Fruit fly (Drosophila melanogaster) whole organism, embryonic: ENCODE data around the gene CG13026.

Experiments
- Awh ChIP-seq: fragments of 200-800 bp; sonication (Bioruptor generic); IDR thresholded peaks from 2 replicates; pipeline ENCODE4, ENCODE4 v1.3.6; 2022; ENCODE audit warnings: missing biosample characterization, missing genetic modification characterization
- CG10267 ChIP-seq: fragments of 200-800 bp; sonication (Bioruptor generic); optimal IDR thresholded peaks from 2 replicates; lab custom pipeline; 2018; ENCODE audit warnings: missing biosample characterization, mild to moderate bottlenecking, missing genetic modification characterization, moderate library complexity
- CG10274 ChIP-seq: fragments of 200-800 bp; sonication (Bioruptor generic); optimal IDR thresholded peaks from 3 replicates; lab custom pipeline; 2017; ENCODE audit warnings: missing biosample characterization, mild to moderate bottlenecking, missing genetic modification characterization
- CG10321 ChIP-seq: fragments of 200-800 bp; sonication (Bioruptor generic); IDR thresholded peaks from 2 replicates; pipeline ENCODE4 v1.3.6; 2022; ENCODE audit warnings: missing biosample characterization, missing genetic modification characterization
- CG11560 ChIP-seq: fragments of 200-800 bp; sonication (Bioruptor generic); IDR thresholded peaks from 3 replicates; pipeline ENCODE4 v1.3.6; 2022; ENCODE audit warnings: missing biosample characterization, missing genetic modification characterization
- CG12155 ChIP-seq: fragments of 200-800 bp; sonication (Bioruptor generic); optimal IDR thresholded peaks from 3 replicates; lab custom pipeline; 2016; ENCODE audit warnings: missing biosample characterization, missing genetic modification characterization
- CG13296 ChIP-seq: fragments of 200-800 bp; sonication (Bioruptor generic); optimal IDR thresholded peaks from 3 replicates; lab custom pipeline; 2018; ENCODE audit warnings: missing biosample characterization, mild to moderate bottlenecking, missing genetic modification characterization
- CG1603 ChIP-seq: fragments of 200-800 bp; sonication (Bioruptor generic); optimal IDR thresholded peaks from 2 replicates; lab custom pipeline; 2019; ENCODE audit warnings: missing biosample characterization, mild to moderate bottlenecking, missing genetic modification characterization, moderate library complexity
- CG17359 ChIP-seq: fragments of 200-800 bp; sonication (Bioruptor generic); optimal IDR thresholded peaks from 3 replicates; lab custom pipeline; 2018; ENCODE audit warnings: missing biosample characterization, mild to moderate bottlenecking, missing genetic modification characterization, moderate library complexity
- CG17385 ChIP-seq: fragments of 200-800 bp; sonication (Bioruptor generic); optimal IDR thresholded peaks from 3 replicates; lab custom pipeline; 2018; ENCODE audit warnings: missing biosample characterization, mild to moderate bottlenecking, missing genetic modification characterization
- CG17612 ChIP-seq: fragments of 200-800 bp; sonication (Bioruptor generic); IDR thresholded peaks from 2 replicates; pipeline ENCODE4 v1.3.6; 2022; ENCODE audit warnings: missing biosample characterization, missing genetic modification characterization
- CG18262 ChIP-seq: fragments of 200-800 bp; optimal IDR thresholded peaks from 3 replicates; lab custom pipeline; 2019; ENCODE audit warnings: missing biosample characterization, mild to moderate bottlenecking, missing genetic modification characterization, moderate library complexity
- CG30431 ChIP-seq: fragments of 200-800 bp; sonication (Bioruptor generic); optimal IDR thresholded peaks from 2 replicates; lab custom pipeline; 2017; ENCODE audit warnings: missing biosample characterization, missing genetic modification characterization
- CG31441 ChIP-seq: fragments of 200-800 bp; sonication (Bioruptor generic); IDR thresholded peaks from 2 replicates; pipeline ENCODE4 v1.3.6; 2022; ENCODE audit warnings: missing biosample characterization, missing genetic modification characterization
- CG3995 ChIP-seq: fragments of 200-800 bp; sonication (Bioruptor generic); optimal IDR thresholded peaks from 3 replicates; lab custom pipeline; 2016; ENCODE audit warnings: missing biosample characterization, missing genetic modification characterization
- CG4404 ChIP-seq: fragments of 200-800 bp; sonication (Bioruptor generic); IDR thresholded peaks from 2 replicates; pipeline ENCODE4 v1.3.6; 2022; ENCODE audit warnings: missing biosample characterization, missing genetic modification characterization
- CG4730 ChIP-seq: fragments of 200-800 bp; sonication (Bioruptor generic); IDR thresholded peaks from 2 replicates; pipeline ENCODE4 v1.3.6; 2022; ENCODE audit warnings: missing biosample characterization, missing genetic modification characterization
- CG6683 ChIP-seq: fragments of 200-800 bp; sonication (Bioruptor generic); optimal IDR thresholded peaks from 2 replicates; lab custom pipeline; 2017; ENCODE audit warnings: missing biosample characterization, mild to moderate bottlenecking, missing genetic modification characterization, missing genetic modification reagents
- CG8388 ChIP-seq: fragments of 200-800 bp; sonication (Bioruptor generic); optimal IDR thresholded peaks from 2 replicates; lab custom pipeline; 2019; ENCODE audit warnings: missing biosample characterization, mild to moderate bottlenecking, missing genetic modification characterization, moderate library complexity
- Dbx ChIP-seq: fragments of 200-800 bp; sonication (Bioruptor generic); IDR thresholded peaks from 3 replicates; pipeline ENCODE4 v1.3.6; 2022; ENCODE audit warnings: missing biosample characterization, missing genetic modification characterization
- Drgx ChIP-seq: fragments of 200-800 bp; sonication (Bioruptor generic); IDR thresholded peaks from 2 replicates; pipeline ENCODE4 v1.3.6; 2022; ENCODE audit warnings: missing biosample characterization, missing genetic modification characterization
- Gsc ChIP-seq: fragments of 200-800 bp; sonication (Bioruptor generic); IDR thresholded peaks from 2 replicates; pipeline ENCODE4 v1.3.6; 2022; ENCODE audit warnings: missing biosample characterization, missing genetic modification characterization
- Gug ChIP-seq: fragments of 200-800 bp; sonication (Bioruptor generic); IDR thresholded peaks from 4 replicates; pipeline ENCODE4 v1.3.6; 2022; ENCODE audit warnings: missing biosample characterization, missing genetic modification characterization
- Poxn ChIP-seq: fragments of 200-800 bp; sonication (Bioruptor generic); IDR thresholded peaks from 2 replicates; pipeline ENCODE4 v1.3.6; 2022; ENCODE audit warnings: missing biosample characterization, missing genetic modification characterization
- Six4 ChIP-seq: fragments of 200-800 bp; sonication (Bioruptor generic); optimal IDR thresholded peaks from 2 replicates; lab custom pipeline; 2016; ENCODE audit warnings: missing biosample characterization, missing genetic modification characterization
- Ssrp ChIP-seq: fragments of 200-800 bp; sonication (Bioruptor generic); optimal IDR thresholded peaks from 2 replicates; lab custom pipeline; 2018; ENCODE audit warnings: missing biosample characterization, mild to moderate bottlenecking, missing genetic modification characterization, moderate library complexity
- Xrp1 ChIP-seq: fragments of 200-800 bp; sonication (Bioruptor generic); IDR thresholded peaks from 2 replicates; pipeline ENCODE4 v1.3.6; 2022; ENCODE audit warnings: missing biosample characterization, missing genetic modification characterization
- ash1 ChIP-seq: fragments of 200-800 bp; sonication (Bioruptor generic); optimal IDR thresholded peaks from 2 replicates; lab custom pipeline; 2018; ENCODE audit warnings: missing biosample characterization, mild to moderate bottlenecking, missing genetic modification characterization
- cwo ChIP-seq: fragments of 200-800 bp; sonication (Bioruptor generic); optimal IDR thresholded peaks from 3 replicates; lab custom pipeline; 2017; ENCODE audit warnings: missing biosample characterization, missing genetic modification characterization, mild to moderate bottlenecking, moderate library complexity, missing genetic modification reagents
- dmrt11E ChIP-seq: fragments of 200-800 bp; sonication (Bioruptor generic); optimal IDR thresholded peaks from 3 replicates; lab custom pipeline; 2018; ENCODE audit warnings: missing biosample characterization, mild to moderate bottlenecking, missing genetic modification characterization, moderate library complexity
- exex ChIP-seq: fragments of 200-800 bp; sonication (Bioruptor generic); optimal IDR thresholded peaks from 4 replicates; lab custom pipeline; 2018; ENCODE audit warnings: missing biosample characterization, mild to moderate bottlenecking, missing genetic modification characterization, moderate library complexity
- fd102C ChIP-seq: fragments of 200-800 bp; sonication (Bioruptor generic); optimal IDR thresholded peaks from 2 replicates; lab custom pipeline; 2018; ENCODE audit warnings: missing biosample characterization, mild to moderate bottlenecking, missing genetic modification characterization, moderate library complexity
- jumu ChIP-seq: fragments of 200-800 bp; sonication (Bioruptor generic); optimal IDR thresholded peaks from 3 replicates; lab custom pipeline; 2016; ENCODE audit warnings: missing biosample characterization, missing genetic modification characterization
- lab ChIP-seq: fragments of 200-800 bp; sonication (Bioruptor generic); optimal IDR thresholded peaks from 3 replicates; lab custom pipeline; 2017; ENCODE audit warnings: missing biosample characterization, missing genetic modification characterization, mild to moderate bottlenecking, moderate library complexity, missing genetic modification reagents
- mirr ChIP-seq: fragments of 200-800 bp; sonication (Bioruptor generic); optimal IDR thresholded peaks from 3 replicates; lab custom pipeline; 2018; ENCODE audit warnings: missing biosample characterization, mild to moderate bottlenecking, missing genetic modification characterization
- nmo ChIP-seq: fragments of 200-800 bp; sonication (Bioruptor generic); optimal IDR thresholded peaks from 2 replicates; lab custom pipeline; 2018; ENCODE audit warnings: missing biosample characterization, mild to moderate bottlenecking, missing genetic modification characterization, moderate library complexity
- psq ChIP-seq: fragments of 200-800 bp; sonication (Bioruptor generic); optimal IDR thresholded peaks from 2 replicates; lab custom pipeline; 2017; ENCODE audit warnings: missing biosample characterization, missing genetic modification characterization
- schlank ChIP-seq: fragments of 200-800 bp; sonication (Bioruptor generic); optimal IDR thresholded peaks from 2 replicates; lab custom pipeline; 2018; ENCODE audit warnings: missing biosample characterization, mild to moderate bottlenecking, missing genetic modification characterization
- sd ChIP-seq: fragments of 200-800 bp; sonication (Bioruptor generic); optimal IDR thresholded peaks from 3 replicates; lab custom pipeline; 2018; ENCODE audit warnings: missing biosample characterization, mild to moderate bottlenecking, missing genetic modification characterization, moderate library complexity
- sens ChIP-seq: fragments of 200-800 bp; sonication (Bioruptor generic); peaks from one replicate; lab custom pipeline; 2016; ENCODE audit warnings: missing biosample characterization, missing genetic modification characterization
- sima ChIP-seq: fragments of 200-800 bp; sonication (Bioruptor generic); optimal IDR thresholded peaks from 2 replicates; lab custom pipeline; 2016; ENCODE audit warnings: missing biosample characterization, missing genetic modification characterization
- slbo ChIP-seq: fragments of 200-800 bp; sonication (Bioruptor generic); IDR thresholded peaks from 2 replicates; pipeline ENCODE4 v1.3.6; 2022; ENCODE audit warnings: missing biosample characterization, missing genetic modification characterization
- tgo ChIP-seq: fragments of 200-800 bp; sonication (Bioruptor generic); IDR thresholded peaks from 3 replicates; pipeline ENCODE4 v1.3.6; 2022; ENCODE audit warnings: missing biosample characterization, missing genetic modification characterization
- usp ChIP-seq: fragments of >200 bp; optimal IDR thresholded peaks from 2 replicates; lab custom pipeline; 2017; ENCODE audit warnings: missing biosample characterization, missing genetic modification characterization
- zf30C ChIP-seq: fragments of 200-800 bp; sonication (Bioruptor generic); optimal IDR thresholded peaks from 3 replicates; lab custom pipeline; 2018; ENCODE audit warnings: missing biosample characterization, mild to moderate bottlenecking, missing genetic modification characterization
- zfh1 ChIP-seq: fragments of 200-800 bp; sonication (Bioruptor generic); IDR thresholded peaks from 3 replicates; pipeline ENCODE4 v1.3.6; 2022; ENCODE audit warnings: missing biosample characterization, missing genetic modification characterization

CG13026 gene

DNA sequence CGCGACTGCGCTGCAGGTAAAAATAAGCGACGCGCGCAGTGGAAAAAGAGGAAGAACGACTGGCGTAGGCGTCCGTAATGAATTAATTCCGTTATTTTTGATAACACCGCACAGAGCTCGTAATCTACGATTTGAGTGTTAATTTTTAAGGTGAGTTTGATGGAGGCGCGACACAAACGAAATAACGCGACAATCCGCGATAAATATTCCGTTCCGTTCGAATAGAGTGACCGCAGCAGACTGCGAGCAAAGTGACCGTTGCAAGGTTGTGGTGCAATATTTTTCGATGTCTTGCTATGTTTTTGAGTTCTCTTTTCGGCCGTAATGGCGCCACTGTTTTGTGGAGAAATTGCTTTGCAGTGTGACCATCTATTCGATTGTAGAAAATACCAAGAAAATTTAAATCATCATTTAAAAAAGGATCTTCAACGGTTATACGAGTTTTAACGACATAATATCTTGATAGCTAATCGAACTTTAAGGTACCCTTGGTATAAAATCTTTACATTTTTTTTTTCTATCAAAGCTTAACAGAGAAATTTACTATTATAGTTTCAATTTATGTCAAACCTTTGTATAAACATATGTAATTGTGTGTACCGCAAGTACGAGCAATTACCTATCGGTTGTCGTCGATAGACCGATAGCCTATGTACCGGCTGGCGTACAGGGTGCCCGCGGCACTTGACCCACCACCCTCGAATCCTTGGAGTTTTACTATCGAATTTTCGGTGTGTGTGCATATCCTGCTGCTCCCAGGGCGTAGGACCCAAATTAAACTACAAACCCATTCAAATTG, 14.3 kb downstream of the CG13026 start, which contains the start of the genes CG43954, Lasp and Dab (continued):
- TF ChIP-seq psq (GFP tag; lab: Kevin White, UChicago): peak; percentile 8
- no peak for TF ChIP-seq jumu (GFP tag; lab: Kevin White, UChicago)
- no peak for TF ChIP-seq usp
- peak; percentile 22 for TF ChIP-seq CG17359 (tag; lab: Kevin White, UChicago)
- no peak for TF ChIP-seq CG30431 (GFP tag; lab: Kevin White, UChicago)
- no peak for TF ChIP-seq Xrp1
- TF ChIP-seq Awh (GFP tag; lab: Robert Waterston, UW): peak; percentile 9; the same call in 1 of the 2 replicates
- TF ChIP-seq tgo (GFP tag; lab: Robert Waterston, UW): no peak; the same call in 2 of the 3 replicates
- TF ChIP-seq sima (GFP tag; lab: Kevin White, UChicago): no peak
- TF ChIP-seq Gug (GFP tag; lab: Robert Waterston, UW): 0 out of 4 replicates have a peak, but pooled peaks have one; percentile 21

dm6 chr3L:16710258-16711020, 15.5 kb downstream of the CG13026 start:
- TF ChIP-seq cwo (GFP tag; lab: Kevin White, UChicago) (no peak), slbo (GFP tag; lab: Robert Waterston, UW) (peak; percentile 51), Drgx (GFP tag; lab: Robert Waterston, UW) (peak; percentile 77), CG12155 (GFP tag; lab: Kevin White, UChicago) (no peak), CG6683 (GFP tag; lab: Kevin White, UChicago) (peak; percentile 28), ash1 (GFP tag; lab: Kevin White, UChicago) (no peak), CG11560 (no peak), zfh1 (GFP tag; lab: Robert Waterston, UW) (0 out of 3 replicates have a peak, but pooled peaks have one; percentile 32), CG1603 (tag; lab: Kevin White, UChicago) (no peak), CG4404 (GFP tag; lab: Robert Waterston, UW) (peak; percentile 43; the same call in 1 of the 2 replicates), Awh (GFP tag; lab: Robert Waterston, UW) (0 out of 2 replicates have a peak, but pooled peaks have one; percentile 42), Six4 (GFP tag; lab: Kevin White, UChicago) (peak; percentile 36), CG31441 (GFP tag; lab: Robert Waterston, UW) (peak; percentile 67), mirr (GFP tag; lab: Kevin White, UChicago) (no peak), CG4730 (no peak), schlank (tag; lab: Kevin White, UChicago) (no peak), nmo (peak; percentile 71), sens (GFP tag; lab: Kevin White, UChicago) (peak; percentile 65), dmrt11E (tag; lab: Kevin White, UChicago) (peak; percentile 42), fd102C (no peak), lab (GFP tag; lab: Kevin White, UChicago) (peak; percentile 68), CG10274 (peak; percentile 31), sd (tag; lab: Kevin White, UChicago) (no peak), Ssrp (tag; lab: Kevin White, UChicago) (peak; percentile 6), CG17385 (GFP tag; lab: Kevin White, UChicago) (peak; percentile 50), CG8388 (GFP tag; lab: Kevin White, UChicago) (peak; percentile 59), zf30C (peak; percentile 63), Poxn (GFP tag; lab: Robert Waterston, UW) (no peak), Gsc (GFP tag; lab: Robert Waterston, UW) (no peak), CG10267 (tag; lab: Kevin White, UChicago) (peak; percentile 67), tgo (GFP tag; lab: Robert Waterston, UW) (peak; percentile 60; the same call in 2 of the 3 replicates), Dbx (GFP tag; lab: Robert Waterston, UW) (peak; percentile 75; the same call in 2 of the 3 replicates), CG13296 (peak; percentile 6), exex (tag; lab: Kevin White, UChicago) (no peak), CG10321 (GFP tag; lab: Robert Waterston, UW) (peak; percentile 92), CG3995 (GFP tag; lab: Kevin White, UChicago) (no peak), CG17612 (GFP tag; lab: Robert Waterston, UW) (no peak), CG18262 (peak; percentile 58)
